Worm (Caenorhabditis elegans): Measurements from ENCODE around the gene ZK218.7.

ZK218.7 gene

DNA sequence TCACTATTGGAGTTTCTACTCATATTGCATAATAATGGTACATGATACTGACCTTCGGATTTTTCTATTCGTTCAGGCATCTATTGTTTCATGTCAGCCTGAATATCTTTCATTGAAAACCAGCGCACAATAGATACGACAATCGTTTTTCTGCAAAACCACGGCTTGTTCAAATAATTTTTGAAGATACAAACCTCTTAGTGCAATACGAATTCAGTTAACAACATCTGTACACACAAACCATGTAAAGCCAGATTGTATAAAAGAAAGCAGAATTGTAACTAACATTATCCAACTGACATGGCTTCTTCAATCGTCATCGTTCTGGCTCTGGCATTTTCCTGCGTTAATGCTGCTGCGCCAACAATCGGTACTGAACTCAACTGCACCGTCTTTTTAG is at the start of gene ZK218.7:
ZK218.7 (plus strand) TSS at position 301 of the 400 bp plus-strand sequence.
- TF ChIP-seq gei-17 (GFP tag; optimal IDR thresholded peaks at IDR 0.05) = no peak
- no peak for TF ChIP-seq nhr-120 (GFP tag; IDR thresholded peaks at IDR 0.05)
- no peak for TF ChIP-seq hmg-1.2 (GFP tag; IDR thresholded peaks at IDR 0.05)
- no peak for TF ChIP-seq rpc-1 (optimal IDR thresholded peaks at IDR 0.05)
- no peak for TF ChIP-seq rpc-1 (tag; optimal IDR thresholded peaks at IDR 0.05)
- no peak for TF ChIP-seq dpl-1 (GFP tag; optimal IDR thresholded peaks at IDR 0.05)
- TF ChIP-seq dox-1 (GFP tag; IDR thresholded peaks at IDR 0.05) = no peak

DNA sequence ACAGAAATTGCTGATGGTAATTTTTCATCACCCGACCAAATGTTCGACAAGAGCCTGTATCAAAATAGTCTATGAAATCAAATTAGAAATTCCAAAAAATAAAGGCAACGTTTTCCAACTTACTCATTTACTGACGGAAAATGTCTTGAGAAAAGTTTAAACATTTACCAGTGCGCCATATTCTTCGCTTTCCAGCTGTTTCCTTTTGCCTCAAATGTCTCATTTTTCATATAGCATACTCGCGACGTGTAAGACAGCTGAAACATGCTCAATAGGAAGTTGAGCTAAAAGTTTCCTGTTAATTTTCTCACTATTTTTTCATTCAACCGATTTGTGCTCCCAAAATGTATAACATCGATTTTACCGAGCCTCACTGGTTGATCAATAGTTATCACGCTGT is 45.6 kb upstream of the ZK218.7 start, which contains the start of gene sri-66:
sri-66 (plus strand) TSS at position 301 of the 400 bp plus-strand sequence.
- no peak for TF ChIP-seq mel-28 (tag; optimal IDR thresholded peaks at IDR 0.05; ENCODE audit: borderline replicate concordance)
- no peak for TF ChIP-seq C17E4.6 (GFP tag; IDR thresholded peaks at IDR 0.05)
- TF ChIP-seq mxl-1 (tag; optimal IDR thresholded peaks at IDR 0.05) = no peak
- no peak for TF ChIP-seq nhr-120 (GFP tag; IDR thresholded peaks at IDR 0.05)
- no peak for TF ChIP-seq zfh-2 (GFP tag; conservative IDR thresholded peaks at IDR 0.05)
- TF ChIP-seq mcd-1 (GFP tag; IDR thresholded peaks at IDR 0.05) = no peak
- TF ChIP-seq ztf-26 (tag; optimal IDR thresholded peaks at IDR 0.05) = no peak
- TF ChIP-seq let-607 (tag; optimal IDR thresholded peaks at IDR 0.05) = no peak
- no peak for TF ChIP-seq tbx-9 (tag; optimal IDR thresholded peaks at IDR 0.05; ENCODE audit: borderline replicate concordance)
- no peak for TF ChIP-seq snpc-4 (GFP tag; optimal IDR thresholded peaks at IDR 0.05)
- TF ChIP-seq snpc-4 (tag; optimal IDR thresholded peaks at IDR 0.05) = no peak
- TF ChIP-seq bed-2 (GFP tag; IDR thresholded peaks at IDR 0.05) = no peak
- no peak for TF ChIP-seq die-1 (tag; optimal IDR thresholded peaks at IDR 0.05)
- TF ChIP-seq efl-1 (GFP tag; optimal IDR thresholded peaks at IDR 0.05) = no peak
- TF ChIP-seq lin-35 (GFP tag; optimal IDR thresholded peaks at IDR 0.05) = no peak
- TF ChIP-seq cebp-2 (GFP tag; IDR thresholded peaks at IDR 0.05) = no peak
- no peak for TF ChIP-seq zim-3 (tag; optimal IDR thresholded peaks at IDR 0.05)
- TF ChIP-seq attf-6 (GFP tag; IDR thresholded peaks at IDR 0.05) = no peak
- TF ChIP-seq nfya-1 (tag; optimal IDR thresholded peaks at IDR 0.05; ENCODE audit: borderline replicate concordance, insufficient read depth) = no peak
- no peak for TF ChIP-seq F37B4.10 (GFP tag; IDR thresholded peaks at IDR 0.05)
- TF ChIP-seq ceh-100 (GFP tag; IDR thresholded peaks at IDR 0.05) = no peak

DNA sequence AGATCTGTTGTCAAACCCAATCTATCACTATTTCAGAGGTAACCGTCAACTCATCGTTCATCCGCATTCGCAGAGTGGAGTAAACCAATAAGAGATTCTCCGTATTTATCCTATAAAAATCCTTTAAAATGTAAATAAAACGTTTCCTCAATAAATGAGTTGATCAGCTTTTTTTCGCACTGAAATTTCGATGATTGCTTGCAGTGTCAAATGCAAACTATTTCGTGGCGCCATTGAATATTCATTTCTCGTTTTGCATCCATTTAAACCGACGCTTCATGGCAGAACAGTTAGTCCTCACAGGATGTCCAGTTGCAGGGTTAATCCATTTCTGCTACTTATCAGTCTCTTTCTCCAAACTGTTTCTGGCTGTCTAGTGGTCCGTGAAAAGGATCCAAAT is 44.0 kb upstream of the ZK218.7 start, which contains the start of gene F28B1.9:
F28B1.9 (plus strand) TSS at position 301 of the 400 bp plus-strand sequence.
- no peak for TF ChIP-seq Y67H2A.10 (GFP tag; conservative IDR thresholded peaks at IDR 0.05)
- TF ChIP-seq bed-1 (GFP tag; IDR thresholded peaks at IDR 0.05) = no peak
- TF ChIP-seq tbx-9 (tag; optimal IDR thresholded peaks at IDR 0.05; ENCODE audit: borderline replicate concordance) = no peak
- no peak for TF ChIP-seq pha-4 (tag; optimal IDR thresholded peaks at IDR 0.05)
- TF ChIP-seq mes-4 (tag; optimal IDR thresholded peaks at IDR 0.05) = no peak
- no peak for TF ChIP-seq somi-1 (GFP tag; optimal IDR thresholded peaks at IDR 0.05)
- TF ChIP-seq akir-1 (GFP tag; optimal IDR thresholded peaks at IDR 0.05) = no peak
- TF ChIP-seq C17E4.6 (GFP tag; IDR thresholded peaks at IDR 0.05) = no peak
- TF ChIP-seq snpc-4 (GFP tag; optimal IDR thresholded peaks at IDR 0.05) = no peak
- no peak for TF ChIP-seq snpc-4 (tag; optimal IDR thresholded peaks at IDR 0.05)
- no peak for TF ChIP-seq hmg-1.2 (GFP tag; IDR thresholded peaks at IDR 0.05)
- no peak for TF ChIP-seq athp-1 (tag; optimal IDR thresholded peaks at IDR 0.05)
- no peak for TF ChIP-seq tbp1 (GFP tag; optimal IDR thresholded peaks at IDR 0.05)
- TF ChIP-seq aptf-3 (GFP tag; IDR thresholded peaks at IDR 0.05) = no peak
- no peak for TF ChIP-seq dpff-1 (tag; optimal IDR thresholded peaks at IDR 0.05)
- no peak for TF ChIP-seq ekl-4 (GFP tag; IDR thresholded peaks at IDR 0.05)
- no peak for TF ChIP-seq lin-26 (GFP tag; IDR thresholded peaks at IDR 0.05)

All from whole organism, young adult.